Fruit fly (Drosophila melanogaster) S2 (cell line): ENCODE results near the gene gwl.

ENCODE experiments used
- CG8478 ChIP-seq: fragments of >200 bp; optimal IDR thresholded peaks from 2 replicates; lab custom pipeline; 2018
- CTCF ChIP-seq, 2 experiments: fragments of >200 bp; optimal IDR thresholded peaks; 2 replicates each; lab custom pipeline; 2018

dm6 chr3R:18758548-18759257 is 12.5 kb downstream of the gwl start, which contains the start of gene Epg5:
- TF ChIP-seq CG8478 (lab: Kevin White, UChicago) (no peak), CTCF (optimal IDR thresholded peaks at IDR 0.05; lab: Kevin White, UChicago) (no peak)
